Worm (Caenorhabditis elegans) whole organism, L4 larva: Measurements from ENCODE around the gene F13D11.3.

Experiments used
- F49E8.2 ChIP-seq: sonication (generic microtip); optimal IDR thresholded peaks from 2 replicates; lab custom pipeline; 2016; ENCODE audit warnings: missing compliant biosample characterization, mild to moderate bottlenecking, missing genetic modification characterization, borderline replicate concordance
- ama-1 ChIP-seq: fragments of 150-350 bp; optimal IDR thresholded peaks from 2 replicates; lab custom pipeline; 2014; ENCODE audit warnings: inconsistent platforms, mixed read lengths
- duxl-1 ChIP-seq: sonication (generic microtip); optimal IDR thresholded peaks from 2 replicates; lab custom pipeline; 2016; ENCODE audit warnings: mild to moderate bottlenecking, missing genetic modification characterization, moderate library complexity, missing compliant biosample characterization; ENCODE audit not compliant: poor library complexity
- dve-1 ChIP-seq: sonication (generic microtip); optimal IDR thresholded peaks from 2 replicates; lab custom pipeline; 2017; ENCODE audit warnings: antibody characterized with exemption, mild to moderate bottlenecking, missing genetic modification characterization, missing compliant biosample characterization; ENCODE audit not compliant: insufficient read depth
- egl-43 ChIP-seq: fragments of 200-800 bp; sonication (Bioruptor generic); IDR thresholded peaks from 2 replicates; pipeline ENCODE4 v1.3.6; 2022; ENCODE audit warnings: missing genetic modification reagents, missing genetic modification characterization, missing compliant biosample characterization
- hlh-30 ChIP-seq: sonication (generic microtip); optimal IDR thresholded peaks from 2 replicates; lab custom pipeline; 2017; ENCODE audit warnings: antibody characterized with exemption, mild to moderate bottlenecking, missing genetic modification characterization, missing compliant biosample characterization; ENCODE audit not compliant: insufficient read depth
- lim-7 ChIP-seq: fragments of 200-800 bp; sonication (Bioruptor generic); IDR thresholded peaks from 2 replicates; pipeline ENCODE4 v1.3.6; 2022; ENCODE audit warnings: missing genetic modification characterization, missing compliant biosample characterization
- lin-39 ChIP-seq: fragments of 150-350 bp; optimal IDR thresholded peaks from 2 replicates; lab custom pipeline; 2014; ENCODE audit warnings: missing biosample characterization, missing genetic modification reagents, missing genetic modification characterization
- mdt-29 ChIP-seq: fragments of 200-800 bp; sonication (Bioruptor generic); IDR thresholded peaks from 2 replicates; pipeline ENCODE4 v1.3.6; 2022; ENCODE audit warnings: missing genetic modification reagents, missing genetic modification characterization, missing compliant biosample characterization
- nhr-28 ChIP-seq: fragments of 150-350 bp; optimal IDR thresholded peaks from 2 replicates; lab custom pipeline; 2014; ENCODE audit warnings: missing biosample characterization, missing genetic modification characterization
- nhr-77 ChIP-seq: fragments of 150-350 bp; optimal IDR thresholded peaks from 2 replicates; lab custom pipeline; 2014; ENCODE audit warnings: missing biosample characterization, missing genetic modification characterization
- snpc-1.2 ChIP-seq: fragments of 200-800 bp; sonication (Bioruptor generic); IDR thresholded peaks from 2 replicates; pipeline ENCODE4 v1.3.6; 2022; ENCODE audit warnings: missing genetic modification reagents, missing genetic modification characterization, missing compliant biosample characterization
- unc-39 ChIP-seq: sonication (generic microtip); optimal IDR thresholded peaks from 2 replicates; lab custom pipeline; 2017; ENCODE audit warnings: missing biosample characterization, missing genetic modification characterization

DNA sequence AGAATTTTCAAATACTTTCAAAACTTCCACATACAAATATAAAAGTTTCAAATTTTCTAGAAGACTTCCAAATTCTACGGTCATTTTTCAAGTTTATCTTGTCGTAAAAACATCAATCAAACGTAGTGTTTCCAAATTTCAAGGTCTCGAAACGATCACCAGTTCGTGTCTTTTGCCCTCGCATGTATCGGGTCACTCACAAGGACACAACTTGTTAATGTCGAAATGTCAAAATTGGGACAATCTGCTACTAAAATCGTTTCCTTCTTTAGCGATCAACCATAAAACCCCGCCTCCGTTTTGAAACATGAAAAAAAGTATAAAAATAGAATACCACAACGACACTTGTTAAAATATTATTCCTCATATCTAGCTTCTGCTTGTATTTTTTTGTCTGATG, 2.2 kb downstream of the F13D11.3 start:
- no peak for TF ChIP-seq duxl-1 (tag; lab: Kevin White, UChicago)
- no peak for TF ChIP-seq ama-1 (lab: Kevin White, UChicago)
- TF ChIP-seq F49E8.2 = no peak
- TF ChIP-seq nhr-28 (tag; lab: Kevin White, UChicago) = no peak
- TF ChIP-seq hlh-30 (tag; lab: Kevin White, UChicago) = no peak
- TF ChIP-seq snpc-1.2 (GFP tag; lab: Robert Waterston, UW) = no peak
- TF ChIP-seq lin-39 = no peak
- TF ChIP-seq mdt-29 = no peak
- no peak for TF ChIP-seq egl-43 (GFP tag; lab: Robert Waterston, UW)
- no peak for TF ChIP-seq lim-7 (GFP tag; lab: Robert Waterston, UW)
- no peak for TF ChIP-seq dve-1 (tag; lab: Kevin White, UChicago)
- TF ChIP-seq nhr-77 (tag; lab: Kevin White, UChicago) = no peak
- TF ChIP-seq unc-39 (tag; lab: Kevin White, UChicago) = no peak
